Fruit fly (Drosophila melanogaster): ENCODE results near the gene CG14506.

CG14506 gene

dm6 chr3R:29287320-29287957, 9.5 kb downstream of the CG14506 start (continued):
- no peak for TF ChIP-seq Oaz (GFP tag; IDR thresholded peaks at IDR 0.05)
- TF ChIP-seq sens (GFP tag), result peak; percentile 43
- TF ChIP-seq twi (tag; optimal IDR thresholded peaks at IDR 0.05), result peak; percentile 36
- TF ChIP-seq seq (GFP tag; IDR thresholded peaks at IDR 0.05), result peak; percentile 40; the same call in 1 of the 2 replicates
- TF ChIP-seq Stat92E (GFP tag; optimal IDR thresholded peaks at IDR 0.05), result peak in 1 of 3 experiments; percentile 4
- no peak for TF ChIP-seq ftz-f1 (GFP tag; optimal IDR thresholded peaks at IDR 0.05)
- no peak for TF ChIP-seq lab (GFP tag; optimal IDR thresholded peaks at IDR 0.05)
- TF ChIP-seq CG17829 (tag; optimal IDR thresholded peaks at IDR 0.05), result peak; percentile 34
- TF ChIP-seq Vsx1 (GFP tag; optimal IDR thresholded peaks at IDR 0.05), result no peak
- TF ChIP-seq CG10431 (GFP tag; optimal IDR thresholded peaks at IDR 0.05), result no peak
- no peak for TF ChIP-seq crp (GFP tag; optimal IDR thresholded peaks at IDR 0.05)
- TF ChIP-seq vvl (GFP tag; IDR thresholded peaks at IDR 0.05), result peak; percentile 27; the same call in 1 of the 2 replicates
- no peak for TF ChIP-seq CG12769 (tag; optimal IDR thresholded peaks at IDR 0.05)
- peak; percentile 90 for TF ChIP-seq Ravus (GFP tag; IDR thresholded peaks at IDR 0.05)
- TF ChIP-seq crol (GFP tag; IDR thresholded peaks at IDR 0.05), result peak; percentile 99
- TF ChIP-seq nom (GFP tag; optimal IDR thresholded peaks at IDR 0.05), result peak; percentile 18
- TF ChIP-seq gcm (GFP tag; optimal IDR thresholded peaks at IDR 0.05), result peak; percentile 25
- TF ChIP-seq D19A (tag; optimal IDR thresholded peaks at IDR 0.05), result peak; percentile 86
- peak; percentile 10 for TF ChIP-seq CG8924 (tag; optimal IDR thresholded peaks at IDR 0.05)
- peak; percentile 73 for TF ChIP-seq kni (GFP tag; optimal IDR thresholded peaks at IDR 0.05)
- TF ChIP-seq Med (GFP tag), result peak; percentile 44
- no peak for TF ChIP-seq tx (GFP tag; optimal IDR thresholded peaks at IDR 0.05)
- TF ChIP-seq CG31388 (GFP tag; optimal IDR thresholded peaks at IDR 0.05), result no peak
- no peak for TF ChIP-seq amos (GFP tag; IDR thresholded peaks at IDR 0.05; ENCODE audit: partially characterized antibody)
- no peak for TF ChIP-seq Lim3 (GFP tag; IDR thresholded peaks at IDR 0.05)
- no peak for TF ChIP-seq CG7372 (GFP tag; IDR thresholded peaks at IDR 0.05)
- no peak for TF ChIP-seq Dek (tag; optimal IDR thresholded peaks at IDR 0.05)
- no peak for TF ChIP-seq Six4 (GFP tag; optimal IDR thresholded peaks at IDR 0.05)
- peak; percentile 57; the same call in 1 of the 2 replicates for TF ChIP-seq chm (GFP tag; IDR thresholded peaks at IDR 0.05)
- TF ChIP-seq slbo (GFP tag; IDR thresholded peaks at IDR 0.05), result no peak

dm6 chr3R:29284315-29284714, 12.7 kb downstream of the CG14506 start:
- no peak for TF ChIP-seq Hand (GFP tag; optimal IDR thresholded peaks at IDR 0.05)
- no peak for TF ChIP-seq Side (GFP tag; optimal IDR thresholded peaks at IDR 0.05)
- TF ChIP-seq pan (optimal IDR thresholded peaks at IDR 0.05), result no peak
- TF ChIP-seq pan (GFP tag; optimal IDR thresholded peaks at IDR 0.05 in 1 of 2, IDR thresholded peaks at IDR 0.05 in 1 of 2), result no peak
- no peak for TF ChIP-seq yki (optimal IDR thresholded peaks at IDR 0.05)
- TF ChIP-seq Blimp-1 (GFP tag; optimal IDR thresholded peaks at IDR 0.05), result no peak
- TF ChIP-seq Med (GFP tag), result no peak
- TF ChIP-seq CG11695 (GFP tag; IDR thresholded peaks at IDR 0.05), result no peak
- no peak for TF ChIP-seq CG8924 (tag; optimal IDR thresholded peaks at IDR 0.05)
- TF ChIP-seq CG16813 (GFP tag; IDR thresholded peaks at IDR 0.05; ENCODE audit: partially characterized antibody), result no peak
- no peak for TF ChIP-seq CG11723 (GFP tag; optimal IDR thresholded peaks at IDR 0.05)
- no peak for TF ChIP-seq CG12299 (tag; optimal IDR thresholded peaks at IDR 0.05)
- TF ChIP-seq GATAe (GFP tag; conservative IDR thresholded peaks at IDR 0.05), result no peak
- TF ChIP-seq CG9817 (tag; optimal IDR thresholded peaks at IDR 0.05), result no peak
- no peak for TF ChIP-seq CoRest (tag; optimal IDR thresholded peaks at IDR 0.05)
- TF ChIP-seq ken (GFP tag; IDR thresholded peaks at IDR 0.05), result no peak
- no peak for TF ChIP-seq CG10431 (GFP tag; optimal IDR thresholded peaks at IDR 0.05)
- no peak for TF ChIP-seq mld (GFP tag; IDR thresholded peaks at IDR 0.05; ENCODE audit: partially characterized antibody)

Measured in whole organism, embryonic.